Fruit fly (Drosophila melanogaster): ENCODE data around the gene ine.

ine gene

DNA sequence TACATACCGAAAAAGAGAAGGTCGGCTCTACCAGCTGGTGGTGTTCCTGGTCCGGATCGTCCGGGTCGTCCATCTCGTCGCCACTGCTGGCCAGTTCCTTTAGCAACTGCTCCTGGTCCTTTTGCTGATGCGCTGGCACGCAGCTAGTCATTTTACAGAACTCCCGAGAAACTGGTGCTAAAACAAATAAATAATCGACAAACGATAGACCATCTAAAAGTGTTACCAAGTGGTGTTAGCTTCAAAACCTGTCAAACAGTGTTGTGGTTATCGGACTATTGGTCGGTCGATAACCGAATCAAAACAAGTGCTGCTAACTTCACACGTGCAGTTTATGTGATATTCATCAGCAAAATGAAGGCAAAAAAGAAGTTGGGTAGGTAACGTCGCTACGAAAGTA is 32.4 kb downstream of the ine start, which contains the start of the genes morgue and Elp3:
morgue (minus strand) TSS at position 224 of the 400 bp plus-strand sequence.
Elp3 (plus strand) TSS at position 276 of the 400 bp plus-strand sequence.
- TF ChIP-seq Mnt (GFP tag; optimal IDR thresholded peaks at IDR 0.05) = peak; percentile 93
- TF ChIP-seq Crg-1 (GFP tag; optimal IDR thresholded peaks at IDR 0.05) = no peak
- peak; percentile 29 for TF ChIP-seq bab1 (GFP tag; optimal IDR thresholded peaks at IDR 0.05)

DNA sequence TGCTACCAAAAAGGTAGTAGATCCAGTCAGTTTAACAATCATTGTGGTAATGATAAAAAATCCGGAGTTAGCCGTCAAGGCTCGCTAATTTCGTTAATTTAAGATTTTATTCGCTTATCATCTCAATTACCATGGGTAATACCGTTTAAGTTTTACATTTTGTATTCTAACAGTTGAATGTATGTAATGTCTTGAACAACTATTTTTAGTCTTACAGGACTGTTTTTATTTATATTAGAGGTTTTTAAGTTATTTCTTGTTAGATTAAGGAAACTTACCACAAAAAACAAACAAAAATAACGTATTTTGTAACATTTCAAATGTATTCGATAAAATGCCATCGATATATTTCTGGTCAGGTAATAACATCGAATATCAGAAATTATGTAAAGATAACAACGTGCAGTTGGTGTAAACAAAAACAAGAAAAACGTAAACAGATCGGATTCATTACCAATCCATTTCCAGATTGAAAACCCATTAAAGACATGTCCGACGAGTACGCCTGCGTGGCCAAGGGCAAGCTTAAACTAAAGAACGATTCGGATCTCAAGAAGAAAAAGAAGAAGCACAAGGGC is 34.7 kb downstream of the ine start, which contains the start of the genes Sfp24F and CG15432:
Sfp24F (minus strand) TSS at position 51 of the 578 bp plus-strand sequence.
CG15432 (plus strand) TSS at position 311 of the 578 bp plus-strand sequence.
- TF ChIP-seq toe (GFP tag; optimal IDR thresholded peaks at IDR 0.05) (no peak), CG5204 (GFP tag; optimal IDR thresholded peaks at IDR 0.05) (no peak), bab1 (GFP tag; optimal IDR thresholded peaks at IDR 0.05) (peak; percentile 9), Hr96 (GFP tag; optimal IDR thresholded peaks at IDR 0.05) (no peak), pad (GFP tag; optimal IDR thresholded peaks at IDR 0.05) (no peak), Clk (GFP tag; optimal IDR thresholded peaks at IDR 0.05) (no peak)

DNA sequence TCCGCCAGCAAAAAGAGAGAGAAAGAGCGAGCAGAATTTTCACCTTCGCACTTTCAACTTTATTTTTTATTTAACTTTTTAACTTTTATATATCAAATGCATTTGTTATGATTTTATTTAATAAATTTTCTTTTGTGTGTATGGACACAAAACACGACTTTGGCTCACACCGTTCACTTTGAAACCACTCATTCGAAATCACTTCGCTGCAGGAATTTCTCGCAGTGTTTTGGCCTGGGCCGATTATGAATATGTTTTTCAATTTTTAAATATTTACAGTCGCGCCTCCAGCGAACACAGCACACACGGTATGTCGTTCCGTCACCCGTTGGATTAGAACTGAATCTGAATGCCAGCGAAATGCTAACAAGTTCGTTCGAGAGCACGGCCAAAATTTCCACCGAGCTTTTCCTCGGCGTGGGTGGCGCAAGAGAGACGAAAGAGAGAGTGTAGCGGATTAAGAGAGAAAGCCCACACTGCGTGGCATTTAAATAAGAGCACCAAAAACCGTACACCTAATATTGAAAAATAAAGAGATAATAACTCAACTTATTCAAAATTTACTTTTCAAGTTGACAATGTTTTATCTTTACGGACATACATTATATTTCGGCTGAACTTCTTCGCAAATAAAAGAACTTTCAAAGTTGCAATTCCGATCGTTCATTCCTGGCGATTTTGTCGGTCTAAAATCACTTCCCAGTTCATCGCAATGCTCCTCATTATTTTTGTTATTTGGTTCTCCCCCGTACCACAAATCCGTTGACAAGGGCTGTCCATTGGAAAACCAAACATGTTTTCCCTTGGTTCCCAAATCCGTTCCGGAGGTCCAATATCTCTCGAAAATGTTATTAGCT is 35.7 kb downstream of the ine start, which contains the start of gene CG15431:
CG15431 (minus strand) TSS at position 402 of the 857 bp plus-strand sequence.
- TF ChIP-seq CG7045 (GFP tag; optimal IDR thresholded peaks at IDR 0.05) (peak; percentile 29), CG12768 (GFP tag; optimal IDR thresholded peaks at IDR 0.05) (no peak), cnc (optimal IDR thresholded peaks at IDR 0.05) (no peak), CG33017 (tag; optimal IDR thresholded peaks at IDR 0.05) (peak; percentile 5), CG7101 (tag; optimal IDR thresholded peaks at IDR 0.05) (no peak), ovo (GFP tag; optimal IDR thresholded peaks at IDR 0.05) (no peak), toe (GFP tag; optimal IDR thresholded peaks at IDR 0.05) (no peak), Mnt (GFP tag; optimal IDR thresholded peaks at IDR 0.05) (no peak), CG5204 (GFP tag; optimal IDR thresholded peaks at IDR 0.05) (no peak), Clk (GFP tag; optimal IDR thresholded peaks at IDR 0.05) (no peak), bab1 (GFP tag; optimal IDR thresholded peaks at IDR 0.05) (no peak), pad (GFP tag; optimal IDR thresholded peaks at IDR 0.05) (no peak), kay (GFP tag; ENCODE audit: borderline replicate concordance) (no peak), CG14711 (tag; optimal IDR thresholded peaks at IDR 0.05) (no peak), CG1620 (GFP tag; optimal IDR thresholded peaks at IDR 0.05) (no peak), cic (GFP tag; optimal IDR thresholded peaks at IDR 0.05) (no peak), CG11617 (GFP tag; optimal IDR thresholded peaks at IDR 0.05) (peak; percentile 25)

DNA sequence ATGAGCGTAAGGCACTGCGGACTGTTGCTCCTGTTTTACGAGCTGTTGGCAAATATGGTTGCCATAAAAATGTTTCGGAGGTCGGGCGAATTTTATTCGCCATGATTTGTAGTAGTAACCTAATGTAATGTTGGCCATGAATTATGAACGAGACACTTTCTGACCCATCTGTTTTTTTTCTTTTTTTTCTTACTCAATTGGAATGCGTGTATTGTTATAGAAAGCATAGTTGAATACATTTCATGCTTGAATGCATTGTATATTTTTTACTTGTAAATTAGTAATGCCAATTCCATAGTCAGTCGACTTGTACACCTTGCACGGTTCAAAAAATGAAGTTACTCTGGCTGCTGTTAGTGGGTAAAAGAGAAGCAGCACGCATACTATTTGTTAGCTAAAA is 39.3 kb downstream of the ine start, which contains the start of gene CG43056:
CG43056 (plus strand) TSS at position 301 of the 400 bp plus-strand sequence.
- TF ChIP-seq Hr96 (GFP tag; optimal IDR thresholded peaks at IDR 0.05) (no peak), Clk (GFP tag; optimal IDR thresholded peaks at IDR 0.05) (no peak), ovo (GFP tag; optimal IDR thresholded peaks at IDR 0.05) (no peak), CG14711 (tag; optimal IDR thresholded peaks at IDR 0.05) (no peak), CG11617 (GFP tag; optimal IDR thresholded peaks at IDR 0.05) (no peak), CG7101 (tag; optimal IDR thresholded peaks at IDR 0.05) (no peak), bab1 (GFP tag; optimal IDR thresholded peaks at IDR 0.05) (no peak), Crg-1 (GFP tag; optimal IDR thresholded peaks at IDR 0.05) (no peak), pad (GFP tag; optimal IDR thresholded peaks at IDR 0.05) (no peak), CG5204 (GFP tag; optimal IDR thresholded peaks at IDR 0.05) (no peak), cnc (optimal IDR thresholded peaks at IDR 0.05) (no peak), CG12768 (GFP tag; optimal IDR thresholded peaks at IDR 0.05) (no peak), kay (GFP tag; ENCODE audit: borderline replicate concordance) (no peak), CG7045 (GFP tag; optimal IDR thresholded peaks at IDR 0.05) (no peak), tj (GFP tag; optimal IDR thresholded peaks at IDR 0.05) (no peak), CG33017 (tag; optimal IDR thresholded peaks at IDR 0.05) (no peak)

DNA sequence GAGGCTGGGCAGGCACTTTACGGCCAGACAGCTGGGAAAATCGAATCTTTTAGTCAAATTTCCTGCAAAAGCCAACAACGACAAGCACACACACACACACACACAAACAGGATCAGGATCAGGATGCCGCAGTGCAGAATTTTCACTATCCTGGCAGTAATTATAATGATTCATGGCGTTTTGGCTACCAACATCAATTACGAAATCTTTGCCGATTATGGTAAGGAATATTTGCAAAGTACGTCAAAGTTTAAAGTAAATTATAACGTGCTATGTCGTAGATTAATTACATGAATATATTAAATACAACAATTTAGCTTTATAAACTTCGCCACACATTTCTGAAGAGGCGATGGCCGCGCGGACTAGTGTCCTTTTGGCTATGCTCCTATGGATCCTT is 43.2 kb downstream of the ine start, which contains the start of the genes CG34177 and CG34178:
CG34177 (plus strand) TSS at position 301 of the 400 bp plus-strand sequence.
CG34178 (plus strand) TSS at position 301 of the 400 bp plus-strand sequence.
- TF ChIP-seq CG7045 (GFP tag; optimal IDR thresholded peaks at IDR 0.05) = no peak
- TF ChIP-seq CG7101 (tag; optimal IDR thresholded peaks at IDR 0.05) = no peak
- no peak for TF ChIP-seq toe (GFP tag; optimal IDR thresholded peaks at IDR 0.05)
- TF ChIP-seq CG1620 (GFP tag; optimal IDR thresholded peaks at IDR 0.05) = no peak
- TF ChIP-seq bab1 (GFP tag; optimal IDR thresholded peaks at IDR 0.05) = no peak
- TF ChIP-seq kay (GFP tag; ENCODE audit: borderline replicate concordance) = no peak
- no peak for TF ChIP-seq CG11617 (GFP tag; optimal IDR thresholded peaks at IDR 0.05)
- no peak for TF ChIP-seq tj (GFP tag; optimal IDR thresholded peaks at IDR 0.05)
- no peak for TF ChIP-seq Mnt (GFP tag; optimal IDR thresholded peaks at IDR 0.05)
- no peak for TF ChIP-seq cnc (optimal IDR thresholded peaks at IDR 0.05)
- no peak for TF ChIP-seq CG33017 (tag; optimal IDR thresholded peaks at IDR 0.05)
- no peak for TF ChIP-seq Clk (GFP tag; optimal IDR thresholded peaks at IDR 0.05)

DNA sequence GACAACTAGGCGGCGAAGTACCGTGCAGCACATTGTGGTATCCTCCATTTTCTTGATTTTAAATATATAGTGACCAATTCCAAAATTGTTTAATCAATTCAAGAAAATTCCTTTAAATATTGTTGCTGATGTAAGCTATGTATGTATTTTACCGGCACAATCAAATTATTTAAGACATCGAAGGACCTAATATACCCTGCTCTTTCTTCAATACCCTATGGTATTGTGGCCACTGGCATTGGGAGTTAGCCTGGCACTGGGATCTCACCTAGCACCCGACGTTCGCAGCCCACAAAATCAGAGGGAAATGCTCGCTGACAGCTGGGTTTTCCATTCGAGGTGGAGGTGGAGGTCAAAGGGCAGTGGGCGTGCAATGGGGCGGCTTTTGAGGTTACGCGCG is 54.7 kb downstream of the ine start:
- TF ChIP-seq CG11617 (GFP tag; optimal IDR thresholded peaks at IDR 0.05) (no peak), pad (GFP tag; optimal IDR thresholded peaks at IDR 0.05) (no peak), CG7045 (GFP tag; optimal IDR thresholded peaks at IDR 0.05) (no peak)
